Fruit fly (Drosophila melanogaster) whole organism: ENCODE measurements around the gene Cp38.

ENCODE experiments used
- CG8478 ChIP-seq: fragments of >200 bp; optimal IDR thresholded peaks from 2 replicates; lab custom pipeline; 2018; ENCODE audit warnings: inconsistent platforms
- Dll ChIP-seq: fragments of >200 bp; optimal IDR thresholded peaks from 2 replicates; lab custom pipeline; 2017
- EcR ChIP-seq, 2 experiments: fragments of >200 bp; optimal IDR thresholded peaks; 2 replicates each; lab custom pipeline; 2017; ENCODE audit warnings: missing biosample characterization in 2 of 2, missing genetic modification characterization in 2 of 2, missing genetic modification reagents in 2 of 2
- pan ChIP-seq: fragments of >200 bp; optimal IDR thresholded peaks from 2 replicates; lab custom pipeline; 2017
- psq ChIP-seq: fragments of >200 bp; optimal IDR thresholded peaks from 2 replicates; lab custom pipeline; 2017
- usp ChIP-seq: fragments of >200 bp; optimal IDR thresholded peaks from 2 replicates; lab custom pipeline; 2017; ENCODE audit warnings: missing biosample characterization, missing genetic modification characterization, mixed read lengths

Cp38 gene

dm6 chrX:8452163-8452562 lies 29.5 kb upstream of the Cp38 start:
- no peak for TF ChIP-seq usp (GFP tag; lab: Kevin White, UChicago)
- TF ChIP-seq Dll (lab: Kevin White, UChicago) = no peak
- no peak for TF ChIP-seq CG8478 (lab: Kevin White, UChicago)
- no peak for TF ChIP-seq EcR (GFP tag; optimal IDR thresholded peaks at IDR 0.05; lab: Kevin White, UChicago)
- TF ChIP-seq pan (lab: Kevin White, UChicago) = no peak
- TF ChIP-seq psq = no peak

DNA sequence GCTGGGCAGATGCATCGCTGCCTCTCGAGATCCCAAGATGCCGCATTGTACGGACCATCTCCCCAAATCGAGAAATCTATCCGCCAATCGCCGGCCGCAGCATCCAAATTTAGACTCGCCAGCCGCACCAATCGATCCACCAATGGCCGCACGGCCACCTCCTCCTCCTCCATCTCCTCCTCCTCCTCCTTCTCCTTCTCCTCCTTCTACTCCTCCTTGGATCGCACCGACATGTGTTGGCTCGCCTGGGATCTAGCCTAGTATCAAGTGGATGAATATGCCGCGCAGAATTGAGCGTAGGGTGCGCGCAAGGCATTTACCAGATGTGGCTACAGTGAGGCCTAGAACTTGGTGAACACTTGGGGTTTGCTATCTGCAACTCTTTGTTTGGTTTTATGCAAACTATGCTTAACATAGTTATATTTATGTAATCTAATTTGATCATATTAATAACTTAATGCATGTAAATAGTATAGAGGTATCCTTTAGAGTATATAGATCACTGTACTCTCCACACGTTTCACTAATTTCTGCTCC lies 26.6 kb upstream of the Cp38 start, which contains the start of gene org-1:
Gene org-1 (minus strand): TSS at position 51 of the 537 bp plus-strand sequence.
- TF ChIP-seq pan (lab: Kevin White, UChicago) = no peak
- TF ChIP-seq Dll (lab: Kevin White, UChicago) = no peak
- TF ChIP-seq usp (GFP tag; lab: Kevin White, UChicago) = no peak
- TF ChIP-seq CG8478 (lab: Kevin White, UChicago) = no peak
- no peak for TF ChIP-seq psq
- no peak for TF ChIP-seq EcR (GFP tag; optimal IDR thresholded peaks at IDR 0.05; lab: Kevin White, UChicago)

DNA sequence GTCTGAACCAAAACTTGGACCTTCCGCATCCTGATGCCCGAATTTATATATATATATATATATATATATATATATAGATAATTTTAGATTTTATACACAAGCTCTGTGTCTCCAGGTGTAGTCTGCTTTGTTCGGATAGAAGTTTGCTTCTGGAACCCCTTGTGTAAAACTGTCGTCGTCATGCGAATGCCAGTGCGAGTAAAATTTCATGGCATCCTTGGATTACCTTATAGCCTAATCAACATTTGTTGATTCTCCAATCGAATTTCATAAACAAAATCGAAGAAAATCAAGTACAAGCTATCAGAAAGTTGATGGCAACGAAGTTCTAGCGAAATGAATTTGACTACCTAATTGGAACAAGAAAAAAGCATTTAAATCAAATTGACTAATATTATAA lies 24.1 kb upstream of the Cp38 start, which contains the start of gene CG32713:
Gene CG32713 (minus strand): TSS at position 101 of the 400 bp plus-strand sequence.
- TF ChIP-seq CG8478 (lab: Kevin White, UChicago) = no peak
- no peak for TF ChIP-seq pan (lab: Kevin White, UChicago)
- TF ChIP-seq usp (GFP tag; lab: Kevin White, UChicago) = no peak
- no peak for TF ChIP-seq EcR (GFP tag; optimal IDR thresholded peaks at IDR 0.05; lab: Kevin White, UChicago)
- no peak for TF ChIP-seq Dll (lab: Kevin White, UChicago)
- TF ChIP-seq psq = no peak

- no peak for TF ChIP-seq Dll (lab: Kevin White, UChicago)
- TF ChIP-seq pan (lab: Kevin White, UChicago) = no peak
- no peak for TF ChIP-seq EcR (GFP tag; optimal IDR thresholded peaks at IDR 0.05; lab: Kevin White, UChicago)
- no peak for TF ChIP-seq usp (GFP tag; lab: Kevin White, UChicago)
- no peak for TF ChIP-seq psq
- no peak for TF ChIP-seq CG8478 (lab: Kevin White, UChicago)
These were observed 22.1 kb upstream of the Cp38 start for dm6 chrX:8459452-8460040.

DNA sequence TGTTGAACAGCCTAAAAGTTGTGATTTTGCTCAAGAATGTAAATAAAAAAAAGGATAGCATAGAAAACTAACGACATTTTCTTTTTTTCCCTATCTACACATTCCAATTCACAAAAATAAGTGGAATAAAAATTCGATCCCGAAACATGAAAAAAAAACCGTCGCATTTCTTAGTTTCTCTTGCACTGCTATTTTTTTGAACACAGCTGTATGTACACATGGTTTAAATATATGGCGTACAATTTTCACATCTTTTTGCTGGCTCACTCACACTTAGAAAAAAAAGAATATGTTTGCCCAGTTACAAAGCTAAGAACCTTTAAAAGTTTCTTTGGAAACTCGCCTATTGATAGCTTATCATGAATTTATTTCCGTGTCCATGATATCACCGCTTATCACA lies 21.4 kb upstream of the Cp38 start:
- TF ChIP-seq usp (GFP tag; lab: Kevin White, UChicago) (no peak), CG8478 (lab: Kevin White, UChicago) (no peak), Dll (lab: Kevin White, UChicago) (no peak), pan (lab: Kevin White, UChicago) (no peak), EcR (GFP tag; optimal IDR thresholded peaks at IDR 0.05; lab: Kevin White, UChicago) (no peak)

DNA sequence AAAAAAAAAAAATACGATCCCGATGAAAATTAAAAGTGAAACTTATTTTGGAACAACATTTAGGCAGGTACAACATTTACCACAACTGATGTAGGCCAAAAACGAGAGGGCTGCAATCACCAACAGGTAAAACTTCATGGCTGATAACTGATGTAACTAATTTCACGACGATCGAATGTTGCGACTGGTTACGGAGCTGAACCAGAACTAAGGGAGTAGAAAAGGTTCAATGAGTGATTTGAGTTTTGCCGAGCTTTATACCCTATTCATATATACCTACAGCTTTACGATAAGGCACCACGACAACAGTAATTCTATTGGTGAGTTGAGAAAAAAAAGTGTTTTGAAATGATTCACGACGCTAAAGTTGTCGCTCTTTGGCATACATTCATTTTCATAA lies 21.0 kb upstream of the Cp38 start, which contains the start of gene CG15347:
Gene CG15347 (minus strand): TSS at position 213 of the 400 bp plus-strand sequence.
- no peak for TF ChIP-seq psq
- TF ChIP-seq CG8478 (lab: Kevin White, UChicago) = no peak
- no peak for TF ChIP-seq EcR (GFP tag; optimal IDR thresholded peaks at IDR 0.05; lab: Kevin White, UChicago)
- no peak for TF ChIP-seq Dll (lab: Kevin White, UChicago)
- no peak for TF ChIP-seq usp (GFP tag; lab: Kevin White, UChicago)
- TF ChIP-seq pan (lab: Kevin White, UChicago) = no peak

DNA sequence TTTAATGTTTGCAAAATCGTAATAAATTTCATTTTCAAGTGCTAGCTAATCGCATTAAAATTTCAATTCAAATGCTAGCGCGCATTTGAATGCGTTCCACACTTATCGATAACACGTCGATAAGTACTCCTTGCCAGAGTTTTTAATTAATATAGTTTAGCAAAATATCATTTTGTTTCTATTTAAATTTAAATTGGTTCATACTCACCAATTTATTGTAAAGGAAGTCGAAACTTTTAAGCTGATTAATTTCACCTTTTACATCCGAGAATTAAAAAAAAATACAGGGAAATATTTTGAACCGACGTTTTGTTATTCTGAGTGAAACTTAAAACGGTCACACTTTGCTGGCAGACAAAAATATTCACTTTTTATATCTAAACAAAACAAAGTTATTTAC lies 20.5 kb upstream of the Cp38 start, which contains the start of gene Es2:
Gene Es2 (plus strand): TSS at position 333 of the 400 bp plus-strand sequence.
- no peak for TF ChIP-seq EcR (GFP tag; optimal IDR thresholded peaks at IDR 0.05; lab: Kevin White, UChicago)
- no peak for TF ChIP-seq pan (lab: Kevin White, UChicago)
- no peak for TF ChIP-seq Dll (lab: Kevin White, UChicago)
- no peak for TF ChIP-seq psq
- TF ChIP-seq CG8478 (lab: Kevin White, UChicago) = no peak
- no peak for TF ChIP-seq usp (GFP tag; lab: Kevin White, UChicago)

dm6 chrX:8464378-8465036 lies 17.1 kb upstream of the Cp38 start, which contains the start of gene Sptr:
Gene Sptr (minus strand): TSS chrX:8464438.
- TF ChIP-seq EcR (GFP tag; optimal IDR thresholded peaks at IDR 0.05; lab: Kevin White, UChicago) (no peak), pan (lab: Kevin White, UChicago) (no peak), usp (GFP tag; lab: Kevin White, UChicago) (no peak), psq (no peak), CG8478 (lab: Kevin White, UChicago) (no peak), Dll (lab: Kevin White, UChicago) (no peak)

- TF ChIP-seq psq (no peak), pan (lab: Kevin White, UChicago) (no peak), usp (GFP tag; lab: Kevin White, UChicago) (no peak), CG8478 (lab: Kevin White, UChicago) (no peak), Dll (lab: Kevin White, UChicago) (no peak), EcR (GFP tag; optimal IDR thresholded peaks at IDR 0.05; lab: Kevin White, UChicago) (no peak)
These were observed 14.9 kb upstream of the Cp38 start for dm6 chrX:8466729-8467215.

dm6 chrX:8468962-8469459 lies 12.6 kb upstream of the Cp38 start, which contains the start of gene CG12116:
Gene CG12116 (minus strand): TSS chrX:8469012.
- no peak for TF ChIP-seq psq
- no peak for TF ChIP-seq Dll (lab: Kevin White, UChicago)
- no peak for TF ChIP-seq EcR (GFP tag; optimal IDR thresholded peaks at IDR 0.05; lab: Kevin White, UChicago)
- no peak for TF ChIP-seq pan (lab: Kevin White, UChicago)
- TF ChIP-seq CG8478 (lab: Kevin White, UChicago) = no peak
- no peak for TF ChIP-seq usp (GFP tag; lab: Kevin White, UChicago)

DNA sequence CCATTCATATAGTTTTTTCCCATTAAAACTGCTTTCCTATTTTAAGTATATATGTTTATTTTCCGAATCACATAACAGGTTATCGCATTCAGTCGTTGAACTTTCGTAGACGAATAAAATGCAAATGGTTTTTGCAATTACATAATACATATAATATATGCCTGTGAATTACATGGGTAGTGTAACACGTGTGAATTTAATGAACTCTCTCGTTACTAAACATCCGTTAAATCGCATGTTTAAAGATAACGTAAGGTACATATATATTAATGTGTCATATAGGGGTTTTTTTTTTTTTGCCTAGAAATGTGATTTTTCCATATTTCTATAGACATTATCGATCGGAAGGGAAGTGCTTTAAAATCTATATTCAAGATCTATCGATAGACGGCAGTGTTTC lies 12.0 kb upstream of the Cp38 start:
- TF ChIP-seq psq (no peak), Dll (lab: Kevin White, UChicago) (no peak), CG8478 (lab: Kevin White, UChicago) (no peak), EcR (GFP tag; optimal IDR thresholded peaks at IDR 0.05; lab: Kevin White, UChicago) (no peak), pan (lab: Kevin White, UChicago) (no peak), usp (GFP tag; lab: Kevin White, UChicago) (no peak)
